Fruit fly (Drosophila melanogaster) whole organism, pupa: ENCODE data around the gene Slu7.

ENCODE experiments used
- CG10348 ChIP-seq: fragments of 200-800 bp; sonication (Bioruptor generic); IDR thresholded peaks from 2 replicates; pipeline ENCODE4 v1.3.6; 2022; ENCODE audit warnings: missing biosample characterization, missing genetic modification characterization
- CG12605 ChIP-seq: fragments of 200-800 bp; sonication (Bioruptor generic); IDR thresholded peaks from 2 replicates; pipeline ENCODE4 v1.3.6; 2022; ENCODE audit warnings: missing biosample characterization, missing genetic modification characterization
- CG13204 ChIP-seq: fragments of 200-800 bp; sonication (Bioruptor generic); optimal IDR thresholded peaks from 2 replicates; lab custom pipeline; 2018; ENCODE audit warnings: missing biosample characterization, mild to moderate bottlenecking, missing genetic modification characterization, moderate library complexity
- CG14655 ChIP-seq: fragments of 200-800 bp; sonication (Bioruptor generic); optimal IDR thresholded peaks from 3 replicates; lab custom pipeline; 2017; ENCODE audit warnings: mild to moderate bottlenecking, missing biosample characterization, missing genetic modification reagents, missing genetic modification characterization
- CG15710 ChIP-seq: fragments of 200-800 bp; sonication (Bioruptor generic); optimal IDR thresholded peaks from 2 replicates; lab custom pipeline; 2018; ENCODE audit warnings: missing biosample characterization, mild to moderate bottlenecking, missing genetic modification characterization, moderate library complexity
- CG17806 ChIP-seq: fragments of 200-800 bp; sonication (Bioruptor generic); optimal IDR thresholded peaks from 2 replicates; lab custom pipeline; 2018; ENCODE audit warnings: missing biosample characterization, mild to moderate bottlenecking, missing genetic modification characterization, moderate library complexity
- CG32121 ChIP-seq: fragments of 200-800 bp; sonication (Bioruptor generic); IDR thresholded peaks from 2 replicates; pipeline ENCODE4 v1.3.6; 2022; ENCODE audit warnings: missing biosample characterization, missing genetic modification characterization
- CG34367 ChIP-seq: fragments of 200-800 bp; sonication (Bioruptor generic); optimal IDR thresholded peaks from 2 replicates; lab custom pipeline; 2018; ENCODE audit warnings: missing biosample characterization, mild to moderate bottlenecking, missing genetic modification characterization
- CG4496 ChIP-seq: fragments of 200-800 bp; sonication (Bioruptor generic); IDR thresholded peaks from 3 replicates; pipeline ENCODE4 v1.3.6; 2022; ENCODE audit warnings: missing biosample characterization, missing genetic modification characterization
- CG8159 ChIP-seq: fragments of 200-800 bp; sonication (Bioruptor generic); optimal IDR thresholded peaks from 3 replicates; lab custom pipeline; 2018; ENCODE audit warnings: missing biosample characterization, mild to moderate bottlenecking, missing genetic modification characterization, moderate library complexity
- CG8301 ChIP-seq: fragments of 200-800 bp; sonication (Bioruptor generic); optimal IDR thresholded peaks from 2 replicates; lab custom pipeline; 2018; ENCODE audit warnings: missing biosample characterization, mild to moderate bottlenecking, missing genetic modification characterization
- CG9948 ChIP-seq: fragments of 200-800 bp; sonication (Bioruptor generic); optimal IDR thresholded peaks from 2 replicates; lab custom pipeline; 2018; ENCODE audit warnings: missing biosample characterization, mild to moderate bottlenecking, missing genetic modification characterization, moderate library complexity
- D1 ChIP-seq: fragments of 200-800 bp; sonication (Bioruptor generic); optimal IDR thresholded peaks from 2 replicates; lab custom pipeline; 2018; ENCODE audit warnings: missing biosample characterization, mild to moderate bottlenecking, missing genetic modification characterization, moderate library complexity
- EcR ChIP-seq: fragments of 200-800 bp; sonication (Bioruptor generic); optimal IDR thresholded peaks from 3 replicates; lab custom pipeline; 2019; ENCODE audit warnings: missing biosample characterization, missing genetic modification characterization, mild to moderate bottlenecking, moderate library complexity, missing genetic modification reagents
- Ets98B ChIP-seq: fragments of 200-800 bp; sonication (Bioruptor generic); IDR thresholded peaks from 2 replicates; pipeline ENCODE4 v1.3.6; 2022; ENCODE audit warnings: missing biosample characterization, missing genetic modification characterization
- Pif1A ChIP-seq: fragments of 200-800 bp; sonication (Bioruptor generic); optimal IDR thresholded peaks from 3 replicates; lab custom pipeline; 2016; ENCODE audit warnings: missing biosample characterization, missing genetic modification characterization
- Pif1B ChIP-seq: fragments of 200-800 bp; sonication (Bioruptor generic); optimal IDR thresholded peaks from 3 replicates; lab custom pipeline; 2016; ENCODE audit warnings: missing biosample characterization, missing genetic modification characterization
- Snoo ChIP-seq: fragments of 200-800 bp; sonication (Bioruptor generic); optimal IDR thresholded peaks from 3 replicates; lab custom pipeline; 2017; ENCODE audit warnings: missing biosample characterization, mild to moderate bottlenecking, missing genetic modification characterization, inconsistent platforms
- fd96Ca ChIP-seq: fragments of 200-800 bp; sonication (Bioruptor generic); IDR thresholded peaks from 3 replicates; pipeline ENCODE4 v1.3.6; 2022; ENCODE audit warnings: missing biosample characterization, missing genetic modification characterization
- gl ChIP-seq: fragments of 200-800 bp; sonication (Bioruptor generic); optimal IDR thresholded peaks from 2 replicates; lab custom pipeline; 2018; ENCODE audit warnings: missing biosample characterization, mild to moderate bottlenecking, missing genetic modification characterization
- rn ChIP-seq: fragments of 200-800 bp; sonication (Bioruptor generic); IDR thresholded peaks from 2 replicates; pipeline ENCODE4 v1.3.6; 2022; ENCODE audit warnings: missing biosample characterization, missing genetic modification characterization

Gene Slu7

dm6 chr3R:29027122-29027521 lies 11.7 kb downstream of the Slu7 start, which contains the start of the genes eIF4E6 and CG1951:
eIF4E6 (minus strand) TSS chr3R:29027174.
CG1951 (plus strand) TSS chr3R:29027236.
- TF ChIP-seq CG34367 (tag; lab: Kevin White, UChicago): no peak
- no peak for TF ChIP-seq Snoo (tag; lab: Kevin White, UChicago)
- no peak for TF ChIP-seq CG9948
- no peak for TF ChIP-seq gl (tag; lab: Kevin White, UChicago)
- TF ChIP-seq CG4496 (GFP tag; lab: Robert Waterston, UW): no peak
- TF ChIP-seq CG14655 (GFP tag; lab: Kevin White, UChicago): no peak
- TF ChIP-seq fd96Ca (GFP tag; lab: Robert Waterston, UW): no peak
- no peak for TF ChIP-seq CG10348

dm6 chr3R:29024671-29025070 lies 14.2 kb downstream of the Slu7 start, which contains the start of gene CG14518:
CG14518 (plus strand) TSS chr3R:29024971.
- no peak for TF ChIP-seq CG14655 (GFP tag; lab: Kevin White, UChicago)
- no peak for TF ChIP-seq gl (tag; lab: Kevin White, UChicago)
- TF ChIP-seq Pif1A (GFP tag; lab: Kevin White, UChicago): no peak
- no peak for TF ChIP-seq CG10348
- no peak for TF ChIP-seq CG32121 (GFP tag; lab: Robert Waterston, UW)
- no peak for TF ChIP-seq CG8301 (tag; lab: Kevin White, UChicago)
- no peak for TF ChIP-seq Pif1B (GFP tag; lab: Kevin White, UChicago)
- no peak for TF ChIP-seq CG4496 (GFP tag; lab: Robert Waterston, UW)
- TF ChIP-seq CG17806 (tag; lab: Kevin White, UChicago): no peak
- no peak for TF ChIP-seq CG9948
- TF ChIP-seq rn (GFP tag; lab: Robert Waterston, UW): no peak
- TF ChIP-seq EcR (GFP tag; lab: Kevin White, UChicago): no peak
- TF ChIP-seq CG12605 (GFP tag; lab: Robert Waterston, UW): no peak
- TF ChIP-seq D1 (tag; lab: Kevin White, UChicago): no peak
- TF ChIP-seq fd96Ca (GFP tag; lab: Robert Waterston, UW): no peak
- TF ChIP-seq, all 21 proteins: peak for 0

dm6 chr3R:29020366-29020765 lies 18.5 kb downstream of the Slu7 start, which contains the start of gene wat:
wat (minus strand) TSS chr3R:29020406.
- TF ChIP-seq Ets98B: peak; percentile 9; the same call in 1 of the 2 replicates
- TF ChIP-seq CG10348: no peak
- TF ChIP-seq CG4496 (GFP tag; lab: Robert Waterston, UW): 0 out of 3 replicates have a peak, but pooled peaks have one; percentile 26

- TF ChIP-seq Ets98B (no peak), CG9948 (peak; percentile 14), Pif1A (GFP tag; lab: Kevin White, UChicago) (peak; percentile 14), CG17806 (tag; lab: Kevin White, UChicago) (peak; percentile 17), D1 (tag; lab: Kevin White, UChicago) (no peak), CG14655 (GFP tag; lab: Kevin White, UChicago) (peak; percentile 23), CG10348 (no peak), CG8301 (tag; lab: Kevin White, UChicago) (peak; percentile 15), CG8159 (tag; lab: Kevin White, UChicago) (peak; percentile 68), CG15710 (tag; lab: Kevin White, UChicago) (peak; percentile 51)
Measured at dm6 chr3R:29011144-29011543, 27.7 kb downstream of the Slu7 start.

dm6 chr3R:29005622-29006018 lies 33.3 kb downstream of the Slu7 start:
- TF ChIP-seq Pif1A (GFP tag; lab: Kevin White, UChicago): no peak
- no peak for TF ChIP-seq CG15710 (tag; lab: Kevin White, UChicago)
- no peak for TF ChIP-seq Pif1B (GFP tag; lab: Kevin White, UChicago)

- peak; percentile 3 for TF ChIP-seq Snoo (tag; lab: Kevin White, UChicago)
- peak; percentile 3 for TF ChIP-seq Pif1B (GFP tag; lab: Kevin White, UChicago)
- TF ChIP-seq gl (tag; lab: Kevin White, UChicago): no peak
- TF ChIP-seq CG34367 (tag; lab: Kevin White, UChicago): no peak
- TF ChIP-seq CG8159 (tag; lab: Kevin White, UChicago): peak; percentile 58
- TF ChIP-seq fd96Ca (GFP tag; lab: Robert Waterston, UW): no peak
- 0 out of 3 replicates have a peak, but pooled peaks have one; percentile 8 for TF ChIP-seq CG4496 (GFP tag; lab: Robert Waterston, UW)
- no peak for TF ChIP-seq D1 (tag; lab: Kevin White, UChicago)
- TF ChIP-seq CG13204 (GFP tag; lab: Kevin White, UChicago): no peak
- no peak for TF ChIP-seq CG12605 (GFP tag; lab: Robert Waterston, UW)
- TF ChIP-seq CG8301 (tag; lab: Kevin White, UChicago): peak; percentile 35
- peak; percentile 43 for TF ChIP-seq CG14655 (GFP tag; lab: Kevin White, UChicago)
- peak; percentile 50 for TF ChIP-seq CG17806 (tag; lab: Kevin White, UChicago)
- peak; percentile 60 for TF ChIP-seq CG15710 (tag; lab: Kevin White, UChicago)
- peak; percentile 42 for TF ChIP-seq Pif1A (GFP tag; lab: Kevin White, UChicago)
- TF ChIP-seq CG32121 (GFP tag; lab: Robert Waterston, UW): peak; percentile 49; the same call in 1 of the 2 replicates
- TF ChIP-seq CG10348: no peak
- peak; percentile 43; the same call in 1 of the 2 replicates for TF ChIP-seq Ets98B
- TF ChIP-seq EcR (GFP tag; lab: Kevin White, UChicago): no peak
- no peak for TF ChIP-seq rn (GFP tag; lab: Robert Waterston, UW)
- peak; percentile 35 for TF ChIP-seq CG9948
Measured at dm6 chr3R:29004884-29005621, 33.8 kb downstream of the Slu7 start.
